Fruit fly (Drosophila melanogaster) whole organism: ENCODE data around the gene CG15930.

Source experiments
- Dll ChIP-seq: fragments of >200 bp; optimal IDR thresholded peaks from 2 replicates; lab custom pipeline; 2017
- EcR ChIP-seq, 2 experiments: fragments of >200 bp; optimal IDR thresholded peaks; 2 replicates each; lab custom pipeline; 2017; ENCODE audit warnings: missing biosample characterization in 2 of 2, missing genetic modification characterization in 2 of 2, missing genetic modification reagents in 2 of 2
- pan ChIP-seq: fragments of >200 bp; optimal IDR thresholded peaks from 2 replicates; lab custom pipeline; 2017
- psq ChIP-seq: fragments of >200 bp; optimal IDR thresholded peaks from 2 replicates; lab custom pipeline; 2017
- usp ChIP-seq: fragments of >200 bp; optimal IDR thresholded peaks from 2 replicates; lab custom pipeline; 2017; ENCODE audit warnings: missing biosample characterization, missing genetic modification characterization, mixed read lengths

DNA sequence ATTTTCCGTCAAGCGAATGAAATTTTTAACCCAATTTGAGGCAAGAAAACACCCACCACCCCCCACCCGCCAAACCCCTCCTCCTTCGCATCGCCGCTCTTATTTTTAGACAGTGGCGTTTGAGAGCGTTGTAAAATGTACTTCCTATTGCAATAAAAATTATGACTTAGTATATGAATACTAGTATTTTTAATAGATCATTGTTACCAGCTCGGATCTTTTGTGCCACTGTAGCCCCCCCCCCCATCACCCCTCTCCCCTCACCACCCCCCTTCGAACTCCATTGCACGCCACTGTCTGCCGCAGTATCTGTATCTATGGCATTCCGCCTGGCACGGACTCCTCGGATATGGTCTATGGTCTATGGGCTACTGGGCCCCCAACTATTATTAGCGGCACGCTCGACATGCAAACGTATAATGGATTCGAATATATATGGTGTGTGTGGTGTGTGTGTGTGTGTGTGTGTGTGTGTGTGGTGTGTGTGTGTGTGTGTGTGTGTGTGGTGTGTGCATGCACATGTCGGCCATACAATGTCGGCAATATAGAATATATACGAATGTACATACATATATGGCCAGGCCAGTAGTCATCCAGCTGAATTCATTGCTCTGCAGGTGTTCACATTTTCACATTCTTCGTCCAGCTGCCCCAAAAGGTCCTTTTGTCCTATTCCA is 32.9 kb upstream of the CG15930 start:
- TF ChIP-seq psq (lab: Kevin White, UChicago), result no peak
- no peak for TF ChIP-seq EcR (GFP tag; optimal IDR thresholded peaks at IDR 0.05; lab: Kevin White, UChicago)
- no peak for TF ChIP-seq usp (GFP tag; lab: Kevin White, UChicago)
- TF ChIP-seq pan (lab: Kevin White, UChicago), result no peak
- TF ChIP-seq Dll (lab: Kevin White, UChicago), result no peak
